Worm (Caenorhabditis elegans): ENCODE measurements around the gene ntl-9.

ce11 chrIII:4910956-4911355, 33.4 kb upstream of the ntl-9 start, which contains the start of gene F26F4.2:
- TF ChIP-seq ama-1 (optimal IDR thresholded peaks at IDR 0.05) (no peak), unc-86 (tag; optimal IDR thresholded peaks at IDR 0.05) (no peak), nhr-232 (tag; optimal IDR thresholded peaks at IDR 0.05) (no peak), nfya-1 (tag; optimal IDR thresholded peaks at IDR 0.05) (no peak), tbx-2 (tag; optimal IDR thresholded peaks at IDR 0.05) (no peak), pqm-1 (tag; optimal IDR thresholded peaks at IDR 0.05) (no peak), ceh-2 (tag; optimal IDR thresholded peaks at IDR 0.05) (no peak), nhr-11 (tag; optimal IDR thresholded peaks at IDR 0.05) (no peak), pat-9 (tag; optimal IDR thresholded peaks at IDR 0.05) (no peak), fkh-10 (GFP tag; optimal IDR thresholded peaks at IDR 0.05) (no peak), ceh-34 (tag; optimal IDR thresholded peaks at IDR 0.05) (no peak), pha-4 (tag; optimal IDR thresholded peaks at IDR 0.05) (no peak)
